Fruit fly (Drosophila melanogaster) whole organism, embryonic: ENCODE results near the gene htk.
A peak's percentile ranks its signal among the peaks of the same experiment; 100 is the strongest.

Source experiments
- Awh ChIP-seq: fragments of 200-800 bp; sonication (Bioruptor generic); IDR thresholded peaks from 2 replicates; pipeline ENCODE4, ENCODE4 v1.3.6; 2022; ENCODE audit warnings: missing biosample characterization, missing genetic modification characterization
- Blimp-1 ChIP-seq: fragments of 200-800 bp; sonication (Bioruptor generic); optimal IDR thresholded peaks from 3 replicates; lab custom pipeline; 2018; ENCODE audit warnings: missing biosample characterization, missing genetic modification characterization, mild to moderate bottlenecking, moderate library complexity, missing genetic modification reagents
- CG11085 ChIP-seq: fragments of 200-800 bp; sonication (Bioruptor generic); IDR thresholded peaks from 2 replicates; pipeline ENCODE4 v1.3.6; 2022; ENCODE audit warnings: missing biosample characterization, missing genetic modification characterization
- CG11093 ChIP-seq: fragments of 200-800 bp; sonication (Bioruptor generic); IDR thresholded peaks from 3 replicates; pipeline ENCODE4 v1.3.6; 2022; ENCODE audit warnings: missing biosample characterization, missing genetic modification characterization
- CG11560 ChIP-seq: fragments of 200-800 bp; sonication (Bioruptor generic); IDR thresholded peaks from 3 replicates; pipeline ENCODE4 v1.3.6; 2022; ENCODE audit warnings: missing biosample characterization, missing genetic modification characterization
- CG13894 ChIP-seq: fragments of 200-800 bp; sonication (Bioruptor generic); optimal IDR thresholded peaks from 3 replicates; lab custom pipeline; 2018; ENCODE audit warnings: missing biosample characterization, mild to moderate bottlenecking, missing genetic modification characterization, moderate library complexity
- CG14667 ChIP-seq: fragments of 200-800 bp; sonication (Bioruptor generic); IDR thresholded peaks from 2 replicates; pipeline ENCODE4 v1.3.6; 2022; ENCODE audit warnings: missing biosample characterization, missing genetic modification characterization
- CG15479 ChIP-seq: fragments of 200-800 bp; sonication (Bioruptor generic); optimal IDR thresholded peaks from 3 replicates; lab custom pipeline; 2019; ENCODE audit warnings: missing biosample characterization, mild to moderate bottlenecking, missing genetic modification characterization, moderate library complexity
- CG1647 ChIP-seq: fragments of 200-800 bp; sonication (Bioruptor generic); optimal IDR thresholded peaks from 3 replicates; lab custom pipeline; 2016; ENCODE audit warnings: missing biosample characterization, missing genetic modification characterization
- CG16779 ChIP-seq: fragments of 200-800 bp; sonication (Bioruptor generic); IDR thresholded peaks from 2 replicates; pipeline ENCODE4 v1.3.6; 2022; ENCODE audit warnings: missing biosample characterization, missing genetic modification characterization
- CG17359 ChIP-seq: fragments of 200-800 bp; sonication (Bioruptor generic); optimal IDR thresholded peaks from 3 replicates; lab custom pipeline; 2018; ENCODE audit warnings: missing biosample characterization, mild to moderate bottlenecking, missing genetic modification characterization, moderate library complexity
- CG2120 ChIP-seq: fragments of 200-800 bp; sonication (Bioruptor generic); optimal IDR thresholded peaks from 3 replicates; lab custom pipeline; 2016; ENCODE audit warnings: missing biosample characterization, missing genetic modification characterization
- CG2875 ChIP-seq: fragments of 200-800 bp; sonication (Bioruptor generic); optimal IDR thresholded peaks from 2 replicates; lab custom pipeline; 2017; ENCODE audit warnings: missing biosample characterization, mild to moderate bottlenecking, missing genetic modification characterization, missing genetic modification reagents
- CG34376 ChIP-seq: fragments of 200-800 bp; sonication (Bioruptor generic); optimal IDR thresholded peaks from 2 replicates; lab custom pipeline; 2018; ENCODE audit warnings: missing biosample characterization, mild to moderate bottlenecking, missing genetic modification characterization
- CG5953 ChIP-seq: fragments of 200-800 bp; sonication (Bioruptor generic); IDR thresholded peaks from 2 replicates; pipeline ENCODE4 v1.3.6; 2022; ENCODE audit warnings: missing biosample characterization, missing genetic modification characterization
- CG6765 ChIP-seq: fragments of 200-800 bp; sonication (Bioruptor generic); optimal IDR thresholded peaks from 3 replicates; lab custom pipeline; 2017; ENCODE audit warnings: missing biosample characterization, mild to moderate bottlenecking, missing genetic modification characterization
- CoRest ChIP-seq: fragments of 200-800 bp; sonication (Bioruptor generic); optimal IDR thresholded peaks from 3 replicates; lab custom pipeline; 2018; ENCODE audit warnings: missing biosample characterization, mild to moderate bottlenecking, missing genetic modification characterization, moderate library complexity
- Deaf1 ChIP-seq: fragments of 200-800 bp; optimal IDR thresholded peaks from 3 replicates; lab custom pipeline; 2019; ENCODE audit warnings: missing biosample characterization, mild to moderate bottlenecking, missing genetic modification characterization, moderate library complexity
- HLH4C ChIP-seq: fragments of 200-800 bp; sonication (Bioruptor generic); IDR thresholded peaks from 3 replicates; pipeline ENCODE4 v1.3.6; 2022; ENCODE audit warnings: missing biosample characterization, missing genetic modification characterization; ENCODE audit not compliant: partially characterized antibody
- HLHmδ ChIP-seq: fragments of 200-800 bp; sonication (Bioruptor generic); optimal IDR thresholded peaks from 2 replicates; lab custom pipeline; 2018; ENCODE audit warnings: missing biosample characterization, mild to moderate bottlenecking, missing genetic modification characterization, moderate library complexity
- Hmr ChIP-seq: fragments of 200-800 bp; sonication (Bioruptor generic); optimal IDR thresholded peaks from 3 replicates; lab custom pipeline; 2017; ENCODE audit warnings: mild to moderate bottlenecking, missing biosample characterization, missing genetic modification reagents, missing genetic modification characterization
- Ravus ChIP-seq: fragments of 200-800 bp; sonication (Bioruptor generic); IDR thresholded peaks from 2 replicates; pipeline ENCODE4 v1.3.6; 2022; ENCODE audit warnings: missing biosample characterization, missing genetic modification characterization
- Xbp1 ChIP-seq: fragments of 200-800 bp; sonication (Bioruptor generic); optimal IDR thresholded peaks from 3 replicates; lab custom pipeline; 2016; ENCODE audit warnings: missing biosample characterization, mild to moderate bottlenecking, missing genetic modification characterization
- ac ChIP-seq: fragments of 200-800 bp; sonication (Bioruptor generic); optimal IDR thresholded peaks from 3 replicates; lab custom pipeline; 2017; ENCODE audit warnings: missing biosample characterization, mild to moderate bottlenecking, missing genetic modification characterization
- bigmax ChIP-seq: fragments of 200-800 bp; sonication (Bioruptor generic); optimal IDR thresholded peaks from 2 replicates; lab custom pipeline; 2018; ENCODE audit warnings: missing biosample characterization, mild to moderate bottlenecking, missing genetic modification characterization
- crp ChIP-seq, 2 experiments: fragments of 200-800 bp; sonication (Bioruptor generic); optimal IDR thresholded peaks; 2 replicates in 1 of 2; 3 replicates in 1 of 2; lab custom pipeline; 2017; ENCODE audit warnings: missing biosample characterization in 2 of 2, missing genetic modification characterization in 2 of 2, mild to moderate bottlenecking in 1 of 2, moderate library complexity in 1 of 2
- da ChIP-seq: fragments of 200-800 bp; sonication (Bioruptor generic); optimal IDR thresholded peaks from 2 replicates; lab custom pipeline; 2016; ENCODE audit warnings: missing biosample characterization, missing genetic modification characterization
- exex ChIP-seq: fragments of 200-800 bp; sonication (Bioruptor generic); optimal IDR thresholded peaks from 4 replicates; lab custom pipeline; 2018; ENCODE audit warnings: missing biosample characterization, mild to moderate bottlenecking, missing genetic modification characterization, moderate library complexity
- eyg ChIP-seq: fragments of 200-800 bp; sonication (Bioruptor generic); optimal IDR thresholded peaks from 3 replicates; lab custom pipeline; 2016; ENCODE audit warnings: missing biosample characterization, missing genetic modification characterization
- fd96Cb ChIP-seq: fragments of 200-800 bp; sonication (Bioruptor generic); optimal IDR thresholded peaks from 2 replicates; lab custom pipeline; 2018; ENCODE audit warnings: missing biosample characterization, mild to moderate bottlenecking, missing genetic modification characterization, moderate library complexity
- ftz-f1 ChIP-seq: fragments of 200-800 bp; sonication (Bioruptor generic); optimal IDR thresholded peaks from 2 replicates; lab custom pipeline; 2016; ENCODE audit warnings: missing biosample characterization, missing genetic modification characterization
- mam ChIP-seq: fragments of 200-800 bp; sonication (Bioruptor generic); optimal IDR thresholded peaks from 3 replicates; lab custom pipeline; 2016; ENCODE audit warnings: missing biosample characterization, missing genetic modification characterization
- nmo ChIP-seq: fragments of 200-800 bp; sonication (Bioruptor generic); optimal IDR thresholded peaks from 2 replicates; lab custom pipeline; 2018; ENCODE audit warnings: missing biosample characterization, mild to moderate bottlenecking, missing genetic modification characterization, moderate library complexity
- onecut ChIP-seq: fragments of 200-800 bp; sonication (Bioruptor generic); IDR thresholded peaks from 2 replicates; pipeline ENCODE4 v1.3.6; 2022; ENCODE audit warnings: missing biosample characterization, missing genetic modification characterization
- otp ChIP-seq: fragments of 200-800 bp; sonication (Bioruptor generic); IDR thresholded peaks from 3 replicates; pipeline ENCODE4, ENCODE4 v1.3.6; 2022; ENCODE audit warnings: missing biosample characterization, missing genetic modification characterization
- pfk ChIP-seq: fragments of 200-800 bp; sonication (Bioruptor generic); optimal IDR thresholded peaks from 2 replicates; lab custom pipeline; 2018; ENCODE audit warnings: missing biosample characterization, mild to moderate bottlenecking, missing genetic modification characterization, moderate library complexity
- pita ChIP-seq: fragments of 200-800 bp; sonication (Bioruptor generic); optimal IDR thresholded peaks from 2 replicates; lab custom pipeline; 2017; ENCODE audit warnings: missing biosample characterization, mild to moderate bottlenecking, missing genetic modification characterization
- prd ChIP-seq, 3 experiments: fragments of >200 bp in 2 of 3; fragments of 200-800 bp in 1 of 3; sonication (Bioruptor generic) in 1 of 3; optimal IDR thresholded peaks in 2 of 3; IDR thresholded peaks in 1 of 3; 2 replicates in 2 of 3; 3 replicates in 1 of 3; pipeline versions ENCODE4 v1.3.6 to Lab custom; 2017 to 2022; ENCODE audit warnings: missing biosample characterization in 1 of 3, missing genetic modification characterization in 1 of 3
- pzg ChIP-seq: fragments of 200-800 bp; sonication (Bioruptor generic); optimal IDR thresholded peaks from 3 replicates; lab custom pipeline; 2018; ENCODE audit warnings: missing biosample characterization, mild to moderate bottlenecking, missing genetic modification characterization, moderate library complexity
- ro ChIP-seq: fragments of 200-800 bp; sonication (Bioruptor generic); IDR thresholded peaks from 2 replicates; pipeline ENCODE4 v1.3.6; 2022; ENCODE audit warnings: missing biosample characterization, missing genetic modification characterization
- row ChIP-seq: fragments of 200-800 bp; sonication (Bioruptor generic); IDR thresholded peaks from 3 replicates; pipeline ENCODE4 v1.3.6; 2022; ENCODE audit warnings: missing biosample characterization, missing genetic modification characterization
- run ChIP-seq: fragments of 200-800 bp; sonication (Bioruptor generic); optimal IDR thresholded peaks from 3 replicates; lab custom pipeline; 2018; ENCODE audit warnings: missing biosample characterization, mild to moderate bottlenecking, missing genetic modification characterization
- seq ChIP-seq: fragments of 200-800 bp; sonication (Bioruptor generic); IDR thresholded peaks from 2 replicates; pipeline ENCODE4 v1.3.6; 2022; ENCODE audit warnings: missing biosample characterization, missing genetic modification characterization
- sim ChIP-seq: fragments of 200-800 bp; sonication (Bioruptor generic); IDR thresholded peaks from 2 replicates; pipeline ENCODE4 v1.3.6; 2022; ENCODE audit warnings: missing biosample characterization, missing genetic modification characterization
- sr ChIP-seq: fragments of 200-800 bp; sonication (Bioruptor generic); IDR thresholded peaks from 3 replicates; pipeline ENCODE4 v1.3.6; 2022; ENCODE audit warnings: missing biosample characterization, missing genetic modification characterization
- sug ChIP-seq: fragments of 200-800 bp; optimal IDR thresholded peaks from 2 replicates; lab custom pipeline; 2019; ENCODE audit warnings: missing biosample characterization, mild to moderate bottlenecking, missing genetic modification characterization, moderate library complexity
- tna ChIP-seq: fragments of 200-800 bp; sonication (Bioruptor generic); IDR thresholded peaks from 2 replicates; pipeline ENCODE4 v1.3.6; 2022; ENCODE audit warnings: missing biosample characterization, missing genetic modification characterization; ENCODE audit not compliant: partially characterized antibody
- usp ChIP-seq: fragments of >200 bp; optimal IDR thresholded peaks from 2 replicates; lab custom pipeline; 2017; ENCODE audit warnings: missing biosample characterization, missing genetic modification characterization

Gene htk

dm6 chrX:18843229-18844033, at the start of gene htk (continued):
- TF ChIP-seq tna (GFP tag; lab: Robert Waterston, UW) (peak; percentile 75), pfk (peak; percentile 31), ro (GFP tag; lab: Robert Waterston, UW) (no peak), bigmax (GFP tag; lab: Kevin White, UChicago) (no peak), onecut (peak; percentile 71), CG15479 (no peak), CG11085 (GFP tag; lab: Robert Waterston, UW) (peak; percentile 72), prd (optimal IDR thresholded peaks at IDR 0.05; lab: Kevin White, UChicago) (no peak), prd (GFP tag; IDR thresholded peaks at IDR 0.05; lab: Robert Waterston, UW) (peak; percentile 72; the same call in 2 of the 3 replicates), Awh (GFP tag; lab: Robert Waterston, UW) (peak; percentile 51; the same call in 1 of the 2 replicates), CoRest (tag; lab: Kevin White, UChicago) (peak; percentile 63), HLHmδ (no peak), Hmr (GFP tag; lab: Kevin White, UChicago) (peak; percentile 75), CG17359 (tag; lab: Kevin White, UChicago) (peak; percentile 71), exex (no peak), seq (GFP tag; lab: Robert Waterston, UW) (peak; percentile 48; the same call in 1 of the 2 replicates), mam (GFP tag; lab: Kevin White, UChicago) (peak; percentile 77), Deaf1 (tag; lab: Kevin White, UChicago) (peak; percentile 59), CG13894 (tag; lab: Kevin White, UChicago) (peak; percentile 93), sr (GFP tag; lab: Robert Waterston, UW) (0 out of 3 replicates have a peak, but pooled peaks have one; percentile 2), otp (GFP tag; lab: Robert Waterston, UW) (peak; percentile 68; the same call in 2 of the 3 replicates), Xbp1 (GFP tag; lab: Kevin White, UChicago) (peak; percentile 82), CG34376 (peak; percentile 32), CG14667 (GFP tag; lab: Robert Waterston, UW) (peak; percentile 55), row (GFP tag; lab: Robert Waterston, UW) (peak; percentile 58; the same call in 2 of the 3 replicates), run (tag; lab: Kevin White, UChicago) (no peak), HLH4C (GFP tag; lab: Robert Waterston, UW) (peak; percentile 86), pita (peak; percentile 51), CG16779 (GFP tag; lab: Robert Waterston, UW) (no peak), CG2120 (peak; percentile 71), Blimp-1 (GFP tag; lab: Kevin White, UChicago) (peak; percentile 28), CG1647 (GFP tag; lab: Kevin White, UChicago) (peak; percentile 2), eyg (GFP tag; lab: Kevin White, UChicago) (peak; percentile 44), CG2875 (GFP tag; lab: Kevin White, UChicago) (peak; percentile 49), CG6765 (GFP tag; lab: Kevin White, UChicago) (no peak), sug (tag; lab: Kevin White, UChicago) (peak; percentile 71), sim (GFP tag; lab: Robert Waterston, UW) (no peak), ac (no peak), usp (GFP tag; lab: Kevin White, UChicago) (no peak), CG11093 (GFP tag; lab: Robert Waterston, UW) (0 out of 3 replicates have a peak, but pooled peaks have one; percentile 33), nmo (GFP tag; lab: Kevin White, UChicago) (peak; percentile 69), fd96Cb (no peak), Ravus (no peak), CG11560 (tag; lab: Robert Waterston, UW) (peak; percentile 81), ftz-f1 (no peak), da (GFP tag; lab: Kevin White, UChicago) (peak; percentile 64), CG5953 (peak; percentile 43; the same call in 1 of the 2 replicates), crp (GFP tag; optimal IDR thresholded peaks at IDR 0.05; lab: Kevin White, UChicago) (peak in 1 of 2 experiments; percentile 78), pzg (GFP tag; lab: Kevin White, UChicago) (peak; percentile 94)
